Worm (Caenorhabditis elegans) whole organism, early embryonic: Measurements from ENCODE around the gene F40A3.3.

Experiments used
- ama-1 ChIP-seq: fragments of 150-350 bp; optimal IDR thresholded peaks from 2 replicates; lab custom pipeline; 2014
- ceh-36 ChIP-seq: sonication (generic microtip); optimal IDR thresholded peaks from 2 replicates; lab custom pipeline; 2016; ENCODE audit warnings: missing genetic modification characterization, inconsistent platforms, missing compliant biosample characterization
- ets-7 ChIP-seq: sonication (generic microtip); optimal IDR thresholded peaks from 2 replicates; lab custom pipeline; 2016; ENCODE audit warnings: missing genotype, missing genetic modification characterization, missing compliant biosample characterization
- flt-1 ChIP-seq: fragments of 200-800 bp; sonication (Bioruptor generic); IDR thresholded peaks from 2 replicates; pipeline ENCODE4 v1.3.6; 2022; ENCODE audit warnings: missing genetic modification characterization, missing compliant biosample characterization
- pes-1 ChIP-seq: fragments of 200-800 bp; sonication (Bioruptor generic); IDR thresholded peaks from 2 replicates; pipeline ENCODE4 v1.3.6; 2022; ENCODE audit warnings: missing genetic modification reagents, missing genetic modification characterization, missing compliant biosample characterization
- tbx-11 ChIP-seq: fragments of 200-800 bp; sonication (Bioruptor generic); IDR thresholded peaks from 2 replicates; pipeline ENCODE4 v1.3.6; 2022; ENCODE audit warnings: missing genetic modification characterization, missing compliant biosample characterization

DNA sequence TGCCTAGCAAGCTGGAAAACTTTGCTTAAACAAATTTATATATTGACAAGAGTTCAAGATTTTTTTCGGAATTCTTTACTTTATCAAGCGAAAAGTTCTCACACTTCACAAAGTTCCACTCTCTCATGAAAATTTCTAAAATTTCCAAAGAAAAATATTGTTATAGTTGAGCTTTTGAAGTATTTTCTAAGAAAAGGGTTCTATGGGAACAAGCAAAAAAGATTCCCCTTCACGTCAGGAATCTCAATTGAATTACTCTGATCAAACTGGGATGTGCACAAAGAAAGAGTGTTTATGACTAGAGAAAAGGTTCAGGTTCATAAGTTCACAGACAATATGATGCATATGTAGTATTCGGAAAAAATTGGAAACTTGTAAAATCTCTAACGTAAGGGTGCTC, 27.1 kb downstream of the F40A3.3 start:
- no peak for TF ChIP-seq ama-1
- TF ChIP-seq ets-7: no peak
- no peak for TF ChIP-seq tbx-11 (GFP tag; lab: Robert Waterston, UW)
- no peak for TF ChIP-seq pes-1
- TF ChIP-seq flt-1 (GFP tag; lab: Robert Waterston, UW): no peak
- TF ChIP-seq ceh-36 (tag; lab: Kevin White, UChicago): no peak
